Worm (Caenorhabditis elegans) whole organism, L1 larva: ENCODE measurements around the gene T11G6.4.
A peak's percentile ranks its signal among the peaks of the same experiment; 100 is the strongest.

Source experiments
- C04F5.9 ChIP-seq: sonication (generic microtip); optimal IDR thresholded peaks from 2 replicates; lab custom pipeline; 2016; ENCODE audit warnings: missing genetic modification characterization, missing compliant biosample characterization
- C34B4.2 ChIP-seq: sonication (generic microtip); optimal IDR thresholded peaks from 2 replicates; lab custom pipeline; 2017; ENCODE audit warnings: mild to moderate bottlenecking, missing genetic modification characterization, missing compliant biosample characterization
- Y116A8C.19 ChIP-seq: sonication (generic microtip); optimal IDR thresholded peaks from 2 replicates; lab custom pipeline; 2016; ENCODE audit warnings: missing compliant biosample characterization, missing genetic modification characterization, borderline replicate concordance
- aly-2 ChIP-seq: fragments of 150-350 bp; optimal IDR thresholded peaks from 2 replicates; lab custom pipeline; 2014; ENCODE audit warnings: missing biosample characterization, missing genetic modification characterization
- blmp-1 ChIP-seq: fragments of 150-350 bp; optimal IDR thresholded peaks from 2 replicates; lab custom pipeline; 2014; ENCODE audit warnings: missing biosample characterization, missing genetic modification characterization
- ceh-8 ChIP-seq: fragments of 200-800 bp; sonication (Bioruptor generic); optimal IDR thresholded peaks from 2 replicates; lab custom pipeline; 2018; ENCODE audit warnings: mild to moderate bottlenecking, missing genetic modification characterization, moderate library complexity, missing compliant biosample characterization
- ceh-82 ChIP-seq, 3 experiments: fragments of 150-350 bp in 1 of 3; sonication (generic microtip) in 2 of 3; optimal IDR thresholded peaks; 2 replicates each; lab custom pipeline; 2014 to 2017; ENCODE audit warnings: missing biosample characterization in 3 of 3, missing genetic modification characterization in 3 of 3
- ceh-88 ChIP-seq: fragments of 200-800 bp; sonication (Bioruptor generic); IDR thresholded peaks from 2 replicates; pipeline ENCODE4 v1.3.6; 2022; ENCODE audit warnings: missing genetic modification characterization, missing compliant biosample characterization
- ceh-90 ChIP-seq: sonication (generic microtip); optimal IDR thresholded peaks from 2 replicates; lab custom pipeline; 2016; ENCODE audit warnings: missing genetic modification characterization, missing compliant biosample characterization
- ces-1 ChIP-seq: fragments of 150-350 bp; optimal IDR thresholded peaks from 2 replicates; lab custom pipeline; 2014; ENCODE audit warnings: missing biosample characterization, missing genetic modification reagents, missing genetic modification characterization
- dsc-1 ChIP-seq: sonication (generic microtip); optimal IDR thresholded peaks from 2 replicates; lab custom pipeline; 2016; ENCODE audit warnings: mild to moderate bottlenecking, missing genetic modification characterization, missing compliant biosample characterization
- egl-13 ChIP-seq: sonication (generic microtip); optimal IDR thresholded peaks from 2 replicates; lab custom pipeline; 2016; ENCODE audit warnings: missing genotype, missing genetic modification reagents, missing genetic modification characterization, missing compliant biosample characterization
- egl-27 ChIP-seq, 2 experiments: fragments of 150-350 bp in 1 of 2; sonication (generic microtip); optimal IDR thresholded peaks; 3 replicates each; lab custom pipeline; 2017 to 2018; ENCODE audit warnings: missing biosample characterization in 2 of 2, missing genetic modification characterization in 2 of 2, missing genetic modification reagents in 2 of 2
- fkh-8 ChIP-seq: sonication (generic microtip); optimal IDR thresholded peaks from 2 replicates; lab custom pipeline; 2016; ENCODE audit warnings: mild to moderate bottlenecking, missing genetic modification characterization, missing compliant biosample characterization
- fos-1 ChIP-seq: fragments of 150-350 bp; optimal IDR thresholded peaks from 2 replicates; lab custom pipeline; 2014; ENCODE audit warnings: missing biosample characterization, missing genetic modification characterization
- hpl-2 ChIP-seq: fragments of 150-350 bp; optimal IDR thresholded peaks from 2 replicates; lab custom pipeline; 2014; ENCODE audit warnings: missing biosample characterization, missing genetic modification reagents, missing genetic modification characterization
- lin-13 ChIP-seq: fragments of 150-350 bp; optimal IDR thresholded peaks from 2 replicates; lab custom pipeline; 2014; ENCODE audit warnings: missing biosample characterization, missing genetic modification reagents, missing genetic modification characterization
- lin-14 ChIP-seq: fragments of 200-800 bp; sonication (Bioruptor generic); optimal IDR thresholded peaks from 2 replicates; lab custom pipeline; 2018; ENCODE audit warnings: mild to moderate bottlenecking, missing genetic modification characterization, moderate library complexity, missing compliant biosample characterization
- lin-35 ChIP-seq, 2 experiments: fragments of 150-350 bp; optimal IDR thresholded peaks; 2 replicates each; lab custom pipeline; 2014; ENCODE audit warnings: missing biosample characterization in 2 of 2, missing genetic modification characterization in 2 of 2, missing genetic modification reagents in 2 of 2
- lsy-2 ChIP-seq, 2 experiments: fragments of 150-350 bp; optimal IDR thresholded peaks; 2 replicates each; lab custom pipeline; 2014; ENCODE audit warnings: missing biosample characterization in 2 of 2, missing genetic modification characterization in 2 of 2
- mab-9 ChIP-seq: fragments of 200-800 bp; sonication (Bioruptor generic); IDR thresholded peaks from 2 replicates; pipeline ENCODE4 v1.3.6; 2022; ENCODE audit warnings: missing genetic modification reagents, missing genetic modification characterization, missing compliant biosample characterization
- mdl-1 ChIP-seq, 2 experiments: fragments of 150-350 bp; optimal IDR thresholded peaks; 2 replicates each; lab custom pipeline; 2014 to 2017; ENCODE audit warnings: missing biosample characterization in 2 of 2, missing genetic modification characterization in 2 of 2, inconsistent platforms in 1 of 2
- nhr-20 ChIP-seq: sonication (generic microtip); optimal IDR thresholded peaks from 2 replicates; lab custom pipeline; 2016; ENCODE audit warnings: mild to moderate bottlenecking, missing genetic modification characterization, missing compliant biosample characterization
- nhr-47 ChIP-seq: sonication (generic microtip); optimal IDR thresholded peaks from 2 replicates; lab custom pipeline; 2016; ENCODE audit warnings: mild to moderate bottlenecking, missing genetic modification characterization, moderate library complexity, missing compliant biosample characterization
- nhr-71 ChIP-seq: sonication (generic microtip); optimal IDR thresholded peaks from 2 replicates; lab custom pipeline; 2016; ENCODE audit warnings: mild to moderate bottlenecking, missing genetic modification characterization, moderate library complexity, missing compliant biosample characterization
- nhr-85 ChIP-seq: sonication (generic microtip); peaks from one replicate; lab custom pipeline; 2016; ENCODE audit warnings: missing genetic modification characterization, inconsistent platforms, missing compliant biosample characterization
- pag-3 ChIP-seq: sonication (generic microtip); optimal IDR thresholded peaks from 2 replicates; lab custom pipeline; 2017; ENCODE audit warnings: missing genetic modification characterization, mild to moderate bottlenecking, missing compliant biosample characterization, antibody characterized with exemption, borderline replicate concordance; ENCODE audit not compliant: insufficient read depth
- rnt-1 ChIP-seq: sonication (generic microtip); optimal IDR thresholded peaks from 2 replicates; lab custom pipeline; 2016; ENCODE audit warnings: mild to moderate bottlenecking, missing genetic modification characterization, moderate library complexity, missing compliant biosample characterization
- skn-1 ChIP-seq: fragments of 150-350 bp; optimal IDR thresholded peaks from 2 replicates; lab custom pipeline; 2014; ENCODE audit warnings: missing biosample characterization, missing genetic modification characterization
- snpc-4 ChIP-seq: fragments of 150-350 bp; optimal IDR thresholded peaks from 2 replicates; lab custom pipeline; 2014; ENCODE audit warnings: missing biosample characterization, missing genetic modification characterization
- snu-23 ChIP-seq: sonication (generic microtip); optimal IDR thresholded peaks from 2 replicates; lab custom pipeline; 2016; ENCODE audit warnings: missing genetic modification characterization, missing compliant biosample characterization
- sptf-1 ChIP-seq: fragments of 150-350 bp; optimal IDR thresholded peaks from 2 replicates; lab custom pipeline; 2014; ENCODE audit warnings: missing biosample characterization, missing genetic modification characterization
- sup-37 ChIP-seq: fragments of 200-800 bp; sonication (Bioruptor generic); optimal IDR thresholded peaks from 2 replicates; lab custom pipeline; 2018; ENCODE audit warnings: mild to moderate bottlenecking, missing genetic modification characterization, missing compliant biosample characterization
- swsn-7 ChIP-seq: sonication (generic microtip); optimal IDR thresholded peaks from 2 replicates; lab custom pipeline; 2016; ENCODE audit warnings: missing genetic modification characterization, missing compliant biosample characterization
- tbx-2 ChIP-seq: sonication (generic microtip); optimal IDR thresholded peaks from 2 replicates; lab custom pipeline; 2016; ENCODE audit warnings: missing genetic modification characterization, missing compliant biosample characterization
- tlp-1 ChIP-seq: fragments of 150-350 bp; optimal IDR thresholded peaks from 2 replicates; lab custom pipeline; 2014; ENCODE audit warnings: missing biosample characterization, missing genetic modification characterization
- unc-30 ChIP-seq: sonication (generic microtip); optimal IDR thresholded peaks from 2 replicates; lab custom pipeline; 2017; ENCODE audit warnings: missing biosample characterization, missing genetic modification characterization
- unc-86 ChIP-seq: sonication (generic microtip); optimal IDR thresholded peaks from 2 replicates; lab custom pipeline; 2016; ENCODE audit warnings: missing genetic modification characterization, missing compliant biosample characterization
- vab-15 ChIP-seq: sonication (generic microtip); optimal IDR thresholded peaks from 2 replicates; lab custom pipeline; 2017; ENCODE audit warnings: missing genotype, mild to moderate bottlenecking, missing genetic modification characterization, missing compliant biosample characterization
- xbp-1 ChIP-seq: sonication (generic microtip); optimal IDR thresholded peaks from 2 replicates; lab custom pipeline; 2016; ENCODE audit warnings: missing genetic modification characterization, missing compliant biosample characterization
- zag-1 ChIP-seq: fragments of 150-350 bp; optimal IDR thresholded peaks from 2 replicates; lab custom pipeline; 2014; ENCODE audit warnings: missing biosample characterization, missing genetic modification characterization
- ztf-11 ChIP-seq, 2 experiments: sonication (generic microtip); optimal IDR thresholded peaks; 2 replicates each; lab custom pipeline; 2016 to 2017; ENCODE audit warnings: missing genetic modification characterization in 2 of 2, missing biosample characterization in 1 of 2, missing compliant biosample characterization in 1 of 2

T11G6.4 gene

DNA sequence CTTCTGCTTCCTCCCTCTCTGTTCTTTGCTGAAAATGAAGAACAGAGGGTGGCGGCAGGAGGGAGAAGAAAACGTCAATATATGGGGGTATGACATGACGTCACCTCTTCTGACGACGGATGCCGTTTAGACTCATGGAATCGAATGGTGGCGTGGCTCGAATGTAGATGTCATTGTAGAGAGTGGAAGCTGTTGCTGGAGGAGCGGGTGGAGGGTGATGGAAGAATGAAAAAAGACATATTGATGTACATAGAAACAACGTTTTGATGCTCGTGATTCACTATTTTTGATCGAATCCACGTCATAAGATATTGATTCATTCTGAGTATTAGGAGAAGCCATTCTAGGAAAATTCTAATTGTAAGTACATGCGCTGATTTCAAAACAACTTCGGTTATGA is 32.7 kb downstream of the T11G6.4 start (continued):
- TF ChIP-seq ceh-90 (no peak), xbp-1 (tag; lab: Kevin White, UChicago) (no peak), ztf-11 (tag; optimal IDR thresholded peaks at IDR 0.05; lab: Kevin White, UChicago) (peak in 1 of 2 experiments; percentile 27), nhr-85 (tag; lab: Kevin White, UChicago) (no peak), nhr-20 (no peak), unc-30 (no peak), lin-35 (GFP tag; optimal IDR thresholded peaks at IDR 0.05; lab: Kevin White, UChicago) (no peak), unc-86 (tag; lab: Kevin White, UChicago) (peak; percentile 14), snpc-4 (tag; lab: Kevin White, UChicago) (no peak), ces-1 (GFP tag; lab: Kevin White, UChicago) (no peak), mab-9 (GFP tag; lab: Robert Waterston, UW) (no peak), zag-1 (no peak), hpl-2 (GFP tag; lab: Kevin White, UChicago) (no peak), lin-13 (no peak), tlp-1 (no peak), sup-37 (GFP tag; lab: Kevin White, UChicago) (no peak), C34B4.2 (tag; lab: Kevin White, UChicago) (no peak), egl-27 (tag; optimal IDR thresholded peaks at IDR 0.05; lab: Kevin White, UChicago) (no peak), fos-1 (tag; lab: Kevin White, UChicago) (no peak), ceh-88 (no peak), fkh-8 (peak; percentile 77), aly-2 (tag; lab: Kevin White, UChicago) (no peak), lin-14 (GFP tag; lab: Kevin White, UChicago) (peak; percentile 52), Y116A8C.19 (tag; lab: Kevin White, UChicago) (no peak), sptf-1 (tag; lab: Kevin White, UChicago) (no peak), lsy-2 (tag; optimal IDR thresholded peaks at IDR 0.05; lab: Kevin White, UChicago) (peak in 1 of 2 experiments; percentile 17), tbx-2 (tag; lab: Kevin White, UChicago) (no peak), pag-3 (no peak), dsc-1 (peak; percentile 67), swsn-7 (tag; lab: Kevin White, UChicago) (no peak), egl-13 (peak; percentile 8)
- TF ChIP-seq, all 84 proteins: peak for 10

DNA sequence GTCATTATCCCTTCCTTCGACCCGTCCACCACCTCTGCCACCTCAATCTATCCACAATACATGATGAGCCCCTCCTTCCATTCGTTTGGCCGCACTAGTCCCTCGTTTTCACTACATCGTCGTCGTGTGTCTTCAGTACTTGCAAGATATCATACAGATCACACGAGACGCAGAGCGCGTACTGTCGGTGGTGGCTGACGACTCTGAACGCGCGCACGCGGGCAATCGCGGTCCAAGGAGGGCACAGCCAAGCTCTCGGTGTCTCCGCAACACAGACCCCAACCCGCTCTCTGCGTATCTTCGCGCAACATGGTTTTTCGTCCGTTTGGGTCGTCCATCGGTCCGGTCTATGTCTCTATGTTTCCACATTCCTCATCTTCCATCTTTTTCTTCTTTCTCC is 34.7 kb downstream of the T11G6.4 start:
- TF ChIP-seq lin-14 (GFP tag; lab: Kevin White, UChicago) (peak; percentile 36), blmp-1 (tag; lab: Kevin White, UChicago) (peak; percentile 79), skn-1 (peak; percentile 3), nhr-20 (no peak), swsn-7 (tag; lab: Kevin White, UChicago) (peak; percentile 8), snu-23 (GFP tag; lab: Kevin White, UChicago) (peak; percentile 14), ceh-8 (GFP tag; lab: Kevin White, UChicago) (no peak), C04F5.9 (tag; lab: Kevin White, UChicago) (no peak), mdl-1 (tag; optimal IDR thresholded peaks at IDR 0.05; lab: Kevin White, UChicago) (peak in 1 of 2 experiments; percentile 38), rnt-1 (tag; lab: Kevin White, UChicago) (peak; percentile 19), nhr-71 (tag; lab: Kevin White, UChicago) (peak; percentile 8), lin-13 (no peak), ceh-82 (tag; optimal IDR thresholded peaks at IDR 0.05; lab: Kevin White, UChicago) (peak in 2 of 3 experiments; percentile 3 to 22), nhr-47 (peak; percentile 4), vab-15 (no peak)
